Worm (Caenorhabditis elegans): ENCODE results near the gene srw-57.

ce11 chrV:15950903-15951302 is 3.9 kb downstream of the srw-57 start, which contains the start of gene srw-59:
- TF ChIP-seq ztf-23 (GFP tag; IDR thresholded peaks at IDR 0.05), result no peak
- TF ChIP-seq klf-2 (GFP tag; conservative IDR thresholded peaks at IDR 0.05), result no peak
- no peak for TF ChIP-seq ref-1 (GFP tag; conservative IDR thresholded peaks at IDR 0.05)
- TF ChIP-seq med-1 (GFP tag; optimal IDR thresholded peaks at IDR 0.05; ENCODE audit: insufficient read depth), result no peak
